Worm (Caenorhabditis elegans) whole organism, L1 larva: Measurements from ENCODE around the gene F46H5.5.

Experiments
- C04F5.9 ChIP-seq: sonication (generic microtip); optimal IDR thresholded peaks from 2 replicates; lab custom pipeline; 2016; ENCODE audit warnings: missing genetic modification characterization, missing compliant biosample characterization
- C16A3.4 ChIP-seq: fragments of 150-350 bp; optimal IDR thresholded peaks from 2 replicates; lab custom pipeline; 2014; ENCODE audit warnings: missing biosample characterization, missing genetic modification characterization
- C34B4.2 ChIP-seq: sonication (generic microtip); optimal IDR thresholded peaks from 2 replicates; lab custom pipeline; 2017; ENCODE audit warnings: mild to moderate bottlenecking, missing genetic modification characterization, missing compliant biosample characterization
- F16B12.6 ChIP-seq: fragments of 150-350 bp; optimal IDR thresholded peaks from 2 replicates; lab custom pipeline; 2014; ENCODE audit warnings: missing biosample characterization, missing genetic modification characterization
- aly-2 ChIP-seq: fragments of 150-350 bp; optimal IDR thresholded peaks from 2 replicates; lab custom pipeline; 2014; ENCODE audit warnings: missing biosample characterization, missing genetic modification characterization
- blmp-1 ChIP-seq: fragments of 150-350 bp; optimal IDR thresholded peaks from 2 replicates; lab custom pipeline; 2014; ENCODE audit warnings: missing biosample characterization, missing genetic modification characterization
- efl-1 ChIP-seq, 4 experiments: fragments of 150-350 bp; optimal IDR thresholded peaks in 3 of 4; peaks in 1 of 4; 1 replicate in 1 of 4; 2 replicates in 3 of 4; lab custom pipeline; 2014; ENCODE audit warnings: missing biosample characterization in 2 of 4, missing genetic modification characterization in 2 of 4, missing genetic modification reagents in 2 of 4
- elt-2 ChIP-seq: sonication (generic microtip); optimal IDR thresholded peaks from 2 replicates; lab custom pipeline; 2016; ENCODE audit warnings: missing genetic modification characterization, mild to moderate bottlenecking, inconsistent platforms, missing compliant biosample characterization, missing genetic modification reagents
- elt-3 ChIP-seq, 6 experiments: fragments of 150-350 bp in 1 of 6; sonication (generic microtip); optimal IDR thresholded peaks; 2 replicates each; lab custom pipeline; 2017 to 2018; ENCODE audit warnings: missing biosample characterization in 6 of 6, missing genetic modification characterization in 6 of 6, inconsistent platforms in 1 of 6
- fkh-4 ChIP-seq: sonication (generic microtip); optimal IDR thresholded peaks from 2 replicates; lab custom pipeline; 2016; ENCODE audit warnings: missing compliant biosample characterization, missing genetic modification characterization, borderline replicate concordance
- fkh-8 ChIP-seq: sonication (generic microtip); optimal IDR thresholded peaks from 2 replicates; lab custom pipeline; 2016; ENCODE audit warnings: mild to moderate bottlenecking, missing genetic modification characterization, missing compliant biosample characterization
- fos-1 ChIP-seq: fragments of 150-350 bp; optimal IDR thresholded peaks from 2 replicates; lab custom pipeline; 2014; ENCODE audit warnings: missing biosample characterization, missing genetic modification characterization
- grh-1 ChIP-seq: fragments of 200-800 bp; sonication (Bioruptor generic); IDR thresholded peaks from 2 replicates; pipeline ENCODE4 v1.3.6; 2022; ENCODE audit warnings: missing genetic modification reagents, missing genetic modification characterization, missing compliant biosample characterization
- hpl-2 ChIP-seq: fragments of 150-350 bp; optimal IDR thresholded peaks from 2 replicates; lab custom pipeline; 2014; ENCODE audit warnings: missing biosample characterization, missing genetic modification reagents, missing genetic modification characterization
- irx-1 ChIP-seq: sonication (generic microtip); optimal IDR thresholded peaks from 2 replicates; lab custom pipeline; 2016; ENCODE audit warnings: missing genetic modification characterization, missing compliant biosample characterization
- isw-1 ChIP-seq: fragments of 200-800 bp; sonication (Bioruptor generic); IDR thresholded peaks from 2 replicates; pipeline ENCODE4 v1.3.6; 2022; ENCODE audit warnings: missing genetic modification characterization, missing compliant biosample characterization
- lin-13 ChIP-seq: fragments of 150-350 bp; optimal IDR thresholded peaks from 2 replicates; lab custom pipeline; 2014; ENCODE audit warnings: missing biosample characterization, missing genetic modification reagents, missing genetic modification characterization
- lin-14 ChIP-seq: fragments of 200-800 bp; sonication (Bioruptor generic); optimal IDR thresholded peaks from 2 replicates; lab custom pipeline; 2018; ENCODE audit warnings: mild to moderate bottlenecking, missing genetic modification characterization, moderate library complexity, missing compliant biosample characterization
- lin-15B ChIP-seq: fragments of 150-350 bp; sonication (generic microtip); optimal IDR thresholded peaks from 3 replicates; lab custom pipeline; 2014; ENCODE audit warnings: missing biosample characterization, missing genetic modification characterization
- lin-35 ChIP-seq, 2 experiments: fragments of 150-350 bp; optimal IDR thresholded peaks; 2 replicates each; lab custom pipeline; 2014; ENCODE audit warnings: missing biosample characterization in 2 of 2, missing genetic modification characterization in 2 of 2, missing genetic modification reagents in 2 of 2
- lir-3 ChIP-seq: sonication (generic microtip); optimal IDR thresholded peaks from 2 replicates; lab custom pipeline; 2016; ENCODE audit warnings: mild to moderate bottlenecking, missing genetic modification characterization, moderate library complexity, missing compliant biosample characterization; ENCODE audit not compliant: poor library complexity
- lsy-2 ChIP-seq, 2 experiments: fragments of 150-350 bp; optimal IDR thresholded peaks; 2 replicates each; lab custom pipeline; 2014; ENCODE audit warnings: missing biosample characterization in 2 of 2, missing genetic modification characterization in 2 of 2
- mdl-1 ChIP-seq, 2 experiments: fragments of 150-350 bp; optimal IDR thresholded peaks; 2 replicates each; lab custom pipeline; 2014 to 2017; ENCODE audit warnings: missing biosample characterization in 2 of 2, missing genetic modification characterization in 2 of 2, inconsistent platforms in 1 of 2
- mef-2 ChIP-seq: fragments of 150-350 bp; optimal IDR thresholded peaks from 2 replicates; lab custom pipeline; 2014; ENCODE audit warnings: missing biosample characterization, missing genetic modification characterization
- nhr-12 ChIP-seq: sonication (generic microtip); optimal IDR thresholded peaks from 2 replicates; lab custom pipeline; 2017; ENCODE audit warnings: missing biosample characterization, missing genetic modification characterization
- nhr-19 ChIP-seq: fragments of 200-800 bp; sonication (Bioruptor generic); conservative IDR thresholded peaks from 2 replicates; pipeline ENCODE4 v1.3.6; 2022; ENCODE audit warnings: missing genetic modification characterization, missing compliant biosample characterization
- nhr-20 ChIP-seq: sonication (generic microtip); optimal IDR thresholded peaks from 2 replicates; lab custom pipeline; 2016; ENCODE audit warnings: mild to moderate bottlenecking, missing genetic modification characterization, missing compliant biosample characterization
- nhr-28 ChIP-seq: fragments of 150-350 bp; optimal IDR thresholded peaks from 2 replicates; lab custom pipeline; 2014; ENCODE audit warnings: missing biosample characterization, missing genetic modification characterization
- nhr-47 ChIP-seq: sonication (generic microtip); optimal IDR thresholded peaks from 2 replicates; lab custom pipeline; 2016; ENCODE audit warnings: mild to moderate bottlenecking, missing genetic modification characterization, moderate library complexity, missing compliant biosample characterization
- nhr-71 ChIP-seq: sonication (generic microtip); optimal IDR thresholded peaks from 2 replicates; lab custom pipeline; 2016; ENCODE audit warnings: mild to moderate bottlenecking, missing genetic modification characterization, moderate library complexity, missing compliant biosample characterization
- nhr-76 ChIP-seq: sonication (generic microtip); optimal IDR thresholded peaks from 2 replicates; lab custom pipeline; 2017; ENCODE audit warnings: missing biosample characterization, missing genetic modification characterization
- nhr-85 ChIP-seq: sonication (generic microtip); peaks from one replicate; lab custom pipeline; 2016; ENCODE audit warnings: missing genetic modification characterization, inconsistent platforms, missing compliant biosample characterization
- pax-3 ChIP-seq: fragments of 200-800 bp; sonication (Bioruptor generic); optimal IDR thresholded peaks from 2 replicates; lab custom pipeline; 2018; ENCODE audit warnings: mild to moderate bottlenecking, missing genetic modification characterization, moderate library complexity, missing compliant biosample characterization
- pqm-1 ChIP-seq: sonication (generic microtip); optimal IDR thresholded peaks from 3 replicates; lab custom pipeline; 2017; ENCODE audit warnings: missing biosample characterization, missing genetic modification characterization
- rnt-1 ChIP-seq: sonication (generic microtip); optimal IDR thresholded peaks from 2 replicates; lab custom pipeline; 2016; ENCODE audit warnings: mild to moderate bottlenecking, missing genetic modification characterization, moderate library complexity, missing compliant biosample characterization
- snu-23 ChIP-seq: sonication (generic microtip); optimal IDR thresholded peaks from 2 replicates; lab custom pipeline; 2016; ENCODE audit warnings: missing genetic modification characterization, missing compliant biosample characterization
- tbx-2 ChIP-seq: sonication (generic microtip); optimal IDR thresholded peaks from 2 replicates; lab custom pipeline; 2016; ENCODE audit warnings: missing genetic modification characterization, missing compliant biosample characterization
- tlp-1 ChIP-seq: fragments of 150-350 bp; optimal IDR thresholded peaks from 2 replicates; lab custom pipeline; 2014; ENCODE audit warnings: missing biosample characterization, missing genetic modification characterization
- unc-130 ChIP-seq: fragments of 150-350 bp; optimal IDR thresholded peaks from 2 replicates; lab custom pipeline; 2017; ENCODE audit warnings: missing biosample characterization, missing genetic modification characterization, inconsistent platforms
- unc-30 ChIP-seq: sonication (generic microtip); optimal IDR thresholded peaks from 2 replicates; lab custom pipeline; 2017; ENCODE audit warnings: missing biosample characterization, missing genetic modification characterization
- unc-62 ChIP-seq: fragments of 150-350 bp; optimal IDR thresholded peaks from 2 replicates; lab custom pipeline; 2014; ENCODE audit warnings: missing biosample characterization, missing genetic modification reagents, missing genetic modification characterization
- unc-86 ChIP-seq: sonication (generic microtip); optimal IDR thresholded peaks from 2 replicates; lab custom pipeline; 2016; ENCODE audit warnings: missing genetic modification characterization, missing compliant biosample characterization
- vab-15 ChIP-seq: sonication (generic microtip); optimal IDR thresholded peaks from 2 replicates; lab custom pipeline; 2017; ENCODE audit warnings: missing genotype, mild to moderate bottlenecking, missing genetic modification characterization, missing compliant biosample characterization
- xbp-1 ChIP-seq: sonication (generic microtip); optimal IDR thresholded peaks from 2 replicates; lab custom pipeline; 2016; ENCODE audit warnings: missing genetic modification characterization, missing compliant biosample characterization
- zag-1 ChIP-seq: fragments of 150-350 bp; optimal IDR thresholded peaks from 2 replicates; lab custom pipeline; 2014; ENCODE audit warnings: missing biosample characterization, missing genetic modification characterization
- zip-4 ChIP-seq: fragments of 200-800 bp; sonication (Bioruptor generic); optimal IDR thresholded peaks from 2 replicates; lab custom pipeline; 2018; ENCODE audit warnings: mild to moderate bottlenecking, missing genetic modification characterization, moderate library complexity, missing compliant biosample characterization

The F46H5.5 gene

DNA sequence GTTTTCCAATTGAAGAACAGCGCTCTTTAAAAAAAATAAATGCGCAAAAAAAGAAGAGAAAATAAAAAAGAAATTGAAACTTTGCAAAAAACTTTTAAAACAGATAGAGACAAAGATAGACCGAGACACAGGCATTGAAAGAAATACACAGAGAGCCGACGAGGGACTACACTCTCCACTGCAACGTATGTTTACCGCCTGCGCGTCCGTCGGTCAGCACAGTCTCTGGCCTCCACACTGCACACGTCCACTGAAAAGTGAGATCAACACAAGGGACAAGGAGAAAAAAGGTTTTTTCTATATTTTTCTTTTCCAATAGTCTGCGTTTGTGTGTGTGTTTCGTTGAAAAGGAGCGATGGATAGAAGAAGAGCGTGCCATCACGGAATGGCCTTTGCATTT, 49.6 kb upstream of the F46H5.5 start (continued):
- TF ChIP-seq xbp-1 (tag; lab: Kevin White, UChicago) (peak; percentile 91), unc-30 (tag; lab: Kevin White, UChicago) (no peak), nhr-28 (tag; lab: Kevin White, UChicago) (no peak), zip-4 (no peak), lsy-2 (tag; optimal IDR thresholded peaks at IDR 0.05; lab: Kevin White, UChicago) (peak; percentile 41 to 66), lin-13 (no peak), aly-2 (tag; lab: Kevin White, UChicago) (no peak), nhr-71 (tag; lab: Kevin White, UChicago) (peak; percentile 69), irx-1 (tag; lab: Kevin White, UChicago) (peak; percentile 38), fkh-8 (tag; lab: Kevin White, UChicago) (peak; percentile 14), pax-3 (tag; lab: Kevin White, UChicago) (no peak), vab-15 (tag; lab: Kevin White, UChicago) (no peak), blmp-1 (peak; percentile 51), C34B4.2 (tag; lab: Kevin White, UChicago) (no peak)

DNA sequence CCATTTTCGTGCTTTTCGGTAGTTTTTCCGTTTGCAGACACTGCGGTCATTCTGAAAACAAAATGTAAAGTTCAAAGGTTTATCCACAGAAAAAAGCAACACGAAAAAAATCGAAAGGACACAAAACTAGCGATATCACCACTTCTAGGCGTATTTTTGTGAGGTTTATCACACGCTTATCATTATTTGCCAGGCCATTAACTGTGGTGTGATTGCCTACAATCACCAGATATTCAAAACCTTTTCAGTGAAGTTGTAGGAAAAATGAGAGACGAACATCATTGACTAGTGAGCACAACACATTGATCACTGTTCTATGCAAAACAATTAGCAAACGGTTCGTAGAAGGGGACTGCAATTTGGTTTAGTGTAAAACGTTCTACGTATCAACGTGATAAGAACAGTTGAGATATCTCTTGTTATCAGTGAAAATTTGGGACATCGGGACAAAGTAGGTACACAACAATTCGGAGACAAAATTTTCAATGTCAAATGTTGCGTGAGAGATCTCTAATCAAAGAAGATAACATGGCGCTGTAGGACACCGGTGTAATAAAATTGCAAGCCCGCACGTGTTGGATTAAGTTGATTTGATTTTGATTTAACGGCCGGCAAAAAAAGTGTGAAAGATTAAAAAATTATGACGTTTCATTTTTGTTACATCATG, 48.9 kb upstream of the F46H5.5 start, which contains the start of gene sur-5:
Gene sur-5, minus strand, starts transcription at position 51 of the 667 bp plus-strand sequence.
- peak; percentile 77 for TF ChIP-seq blmp-1
- peak in 4 of 6 experiments; percentile 54 to 95 (median 64) for TF ChIP-seq elt-3 (tag; optimal IDR thresholded peaks at IDR 0.05; lab: Kevin White, UChicago)
- TF ChIP-seq tlp-1: no peak
- TF ChIP-seq mdl-1 (tag; optimal IDR thresholded peaks at IDR 0.05; lab: Kevin White, UChicago): peak in 1 of 2 experiments; percentile 74
- TF ChIP-seq nhr-19 (GFP tag; lab: Robert Waterston, UW): peak; percentile 12; the same call in 1 of the 2 replicates
- peak; percentile 2 for TF ChIP-seq lir-3 (tag; lab: Kevin White, UChicago)
- peak; percentile 26 for TF ChIP-seq nhr-47 (tag; lab: Kevin White, UChicago)
- TF ChIP-seq pax-3 (tag; lab: Kevin White, UChicago): no peak
- peak; percentile 1 for TF ChIP-seq rnt-1 (tag; lab: Kevin White, UChicago)
- TF ChIP-seq nhr-71 (tag; lab: Kevin White, UChicago): peak; percentile 72
- no peak for TF ChIP-seq nhr-12 (tag; lab: Kevin White, UChicago)
- TF ChIP-seq fkh-4 (tag; lab: Kevin White, UChicago): no peak
- peak; percentile 17 for TF ChIP-seq unc-130
- TF ChIP-seq efl-1 (optimal IDR thresholded peaks at IDR 0.05; lab: Kevin White, UChicago): no peak
- peak in 1 of 2 experiments; percentile 87 for TF ChIP-seq efl-1 (GFP tag; optimal IDR thresholded peaks at IDR 0.05 in 1 of 2; lab: Kevin White, UChicago)
- TF ChIP-seq hpl-2 (GFP tag; lab: Kevin White, UChicago): no peak
- TF ChIP-seq lin-14: peak; percentile 77
- TF ChIP-seq nhr-85 (tag; lab: Kevin White, UChicago): peak; percentile 78
- peak; percentile 26 for TF ChIP-seq snu-23
- peak; percentile 79 for TF ChIP-seq elt-2 (tag; lab: Kevin White, UChicago)
- TF ChIP-seq pqm-1 (tag; lab: Kevin White, UChicago): no peak
- no peak for TF ChIP-seq unc-62
- TF ChIP-seq lin-35 (GFP tag; optimal IDR thresholded peaks at IDR 0.05; lab: Kevin White, UChicago): peak in 1 of 2 experiments; percentile 28
- no peak for TF ChIP-seq nhr-76 (tag; lab: Kevin White, UChicago)
- TF ChIP-seq nhr-20 (tag; lab: Kevin White, UChicago): peak; percentile 61

DNA sequence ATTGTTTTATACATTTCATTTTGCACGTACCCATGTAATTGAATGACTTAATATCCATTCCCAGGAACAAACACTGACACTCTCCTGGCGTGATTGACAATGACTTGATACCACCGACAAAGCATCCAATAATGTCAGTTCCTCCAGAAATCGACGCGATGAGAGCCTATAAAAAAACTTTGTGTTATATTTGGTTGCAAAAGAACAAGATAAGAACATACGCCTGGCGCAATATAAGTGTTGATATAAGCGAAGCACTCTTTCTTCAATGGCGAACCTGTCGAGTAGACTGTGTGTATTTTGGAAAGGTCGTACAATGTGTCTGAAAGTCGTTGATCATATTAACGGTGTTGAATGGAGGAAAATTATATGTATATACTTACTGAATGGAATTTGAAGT, 46.3 kb upstream of the F46H5.5 start:
- no peak for TF ChIP-seq lin-15B (tag; lab: Kevin White, UChicago)
- TF ChIP-seq grh-1 (GFP tag; lab: Robert Waterston, UW): no peak
- no peak for TF ChIP-seq isw-1 (GFP tag; lab: Robert Waterston, UW)
- TF ChIP-seq lsy-2 (tag; optimal IDR thresholded peaks at IDR 0.05; lab: Kevin White, UChicago): no peak
- TF ChIP-seq tlp-1: no peak
- TF ChIP-seq mef-2 (tag; lab: Kevin White, UChicago): no peak
- no peak for TF ChIP-seq elt-3 (tag; optimal IDR thresholded peaks at IDR 0.05; lab: Kevin White, UChicago)
- TF ChIP-seq F16B12.6 (tag; lab: Kevin White, UChicago): no peak
- no peak for TF ChIP-seq tbx-2
- no peak for TF ChIP-seq C04F5.9 (tag; lab: Kevin White, UChicago)
- no peak for TF ChIP-seq fos-1
- no peak for TF ChIP-seq C16A3.4 (tag; lab: Kevin White, UChicago)
- TF ChIP-seq rnt-1 (tag; lab: Kevin White, UChicago): no peak
- no peak for TF ChIP-seq zag-1
- TF ChIP-seq unc-86: no peak
- TF ChIP-seq, all 84 proteins: peak for 0
